Fruit fly (Drosophila melanogaster): ENCODE data around the gene Spn77Bc.

DNA sequence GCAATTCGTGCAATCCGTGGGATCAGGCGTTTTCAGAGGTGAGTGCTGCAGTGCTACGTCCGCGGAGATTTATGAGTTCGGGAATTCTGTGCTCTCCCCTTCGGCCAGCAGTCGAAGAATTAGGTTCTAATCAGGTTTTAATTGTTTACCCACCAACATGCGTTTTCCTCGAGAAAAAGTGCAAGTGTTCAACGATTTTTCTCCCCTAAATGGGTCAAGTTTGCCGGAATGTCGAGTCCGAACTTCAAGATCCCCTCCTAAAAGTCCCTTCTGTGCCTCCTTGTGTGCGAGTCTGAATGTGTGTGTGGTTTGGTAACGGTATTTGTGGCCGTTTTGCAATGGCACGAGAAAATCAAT, 34.1 kb downstream of the Spn77Bc start:
- TF ChIP-seq Crg-1 (GFP tag; optimal IDR thresholded peaks at IDR 0.05) (no peak), ovo (GFP tag; optimal IDR thresholded peaks at IDR 0.05) (no peak), cnc (optimal IDR thresholded peaks at IDR 0.05) (no peak), CG7045 (GFP tag; optimal IDR thresholded peaks at IDR 0.05) (no peak), CG14711 (tag; optimal IDR thresholded peaks at IDR 0.05) (no peak), CG7101 (tag; optimal IDR thresholded peaks at IDR 0.05) (no peak), kay (GFP tag; ENCODE audit: borderline replicate concordance) (no peak), Hr96 (GFP tag; optimal IDR thresholded peaks at IDR 0.05) (no peak), Clk (GFP tag; optimal IDR thresholded peaks at IDR 0.05) (no peak), toe (GFP tag; optimal IDR thresholded peaks at IDR 0.05) (no peak)

All from whole organism, adult.